Worm (Caenorhabditis elegans) whole organism, early embryonic: ENCODE data around the gene Y116A8C.27.

Experiments used
- B0310.2 ChIP-seq: sonication (generic microtip); optimal IDR thresholded peaks from 2 replicates; lab custom pipeline; 2016; ENCODE audit warnings: mild to moderate bottlenecking, missing genetic modification characterization, missing compliant biosample characterization
- ama-1 ChIP-seq: fragments of 150-350 bp; optimal IDR thresholded peaks from 2 replicates; lab custom pipeline; 2014
- ceh-13 ChIP-seq: fragments of 200-800 bp; sonication (Bioruptor generic); optimal IDR thresholded peaks from 2 replicates; lab custom pipeline; 2018; ENCODE audit warnings: mild to moderate bottlenecking, missing genetic modification characterization, missing compliant biosample characterization
- ceh-36 ChIP-seq: sonication (generic microtip); optimal IDR thresholded peaks from 2 replicates; lab custom pipeline; 2016; ENCODE audit warnings: missing genetic modification characterization, inconsistent platforms, missing compliant biosample characterization
- ets-7 ChIP-seq: sonication (generic microtip); optimal IDR thresholded peaks from 2 replicates; lab custom pipeline; 2016; ENCODE audit warnings: missing genotype, missing genetic modification characterization, missing compliant biosample characterization
- flt-1 ChIP-seq: fragments of 200-800 bp; sonication (Bioruptor generic); IDR thresholded peaks from 2 replicates; pipeline ENCODE4 v1.3.6; 2022; ENCODE audit warnings: missing genetic modification characterization, missing compliant biosample characterization
- hmbx-1 ChIP-seq: sonication (generic microtip); optimal IDR thresholded peaks from 2 replicates; lab custom pipeline; 2016; ENCODE audit warnings: mild to moderate bottlenecking, missing genetic modification characterization, missing compliant biosample characterization
- hnd-1 ChIP-seq: sonication (generic microtip); optimal IDR thresholded peaks from 2 replicates; lab custom pipeline; 2016; ENCODE audit warnings: missing genetic modification characterization, missing compliant biosample characterization
- tbx-11 ChIP-seq: fragments of 200-800 bp; sonication (Bioruptor generic); IDR thresholded peaks from 2 replicates; pipeline ENCODE4 v1.3.6; 2022; ENCODE audit warnings: missing genetic modification characterization, missing compliant biosample characterization

DNA sequence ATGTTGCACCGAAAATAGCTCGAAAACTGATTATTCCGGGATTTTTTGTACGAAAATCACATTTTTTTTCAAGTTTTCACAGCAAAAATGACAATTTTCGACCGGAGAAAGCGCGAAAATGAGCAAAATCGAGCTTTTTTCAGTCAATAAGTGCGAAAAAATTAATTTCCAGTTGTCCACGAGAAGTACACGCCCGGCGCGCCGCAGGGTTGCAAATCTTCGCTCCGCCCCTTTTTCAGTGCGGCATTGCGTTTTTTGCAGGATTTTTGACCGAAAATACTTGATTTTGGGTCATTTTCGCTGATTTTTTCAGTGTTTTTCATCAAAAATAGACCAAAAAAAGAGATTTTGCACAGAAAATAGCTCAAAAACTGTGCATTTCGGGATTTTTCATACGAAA, 11.8 kb downstream of the Y116A8C.27 start:
- no peak for TF ChIP-seq ama-1 (lab: Kevin White, UChicago)
- no peak for TF ChIP-seq tbx-11
- TF ChIP-seq hmbx-1, result no peak
- TF ChIP-seq flt-1 (GFP tag; lab: Robert Waterston, UW), result no peak
- no peak for TF ChIP-seq ets-7
- no peak for TF ChIP-seq ceh-36
- TF ChIP-seq ceh-13 (GFP tag; lab: Kevin White, UChicago), result no peak
- no peak for TF ChIP-seq B0310.2 (tag; lab: Kevin White, UChicago)
- TF ChIP-seq hnd-1 (tag; lab: Kevin White, UChicago), result no peak
